Fruit fly (Drosophila melanogaster) whole organism, adult: ENCODE data around the gene msd5.

ENCODE experiments used
- CG11617 ChIP-seq: fragments of 200-800 bp; sonication (Bioruptor generic); optimal IDR thresholded peaks from 2 replicates; lab custom pipeline; 2017; ENCODE audit warnings: mild to moderate bottlenecking, missing biosample characterization, missing genetic modification reagents, missing genetic modification characterization
- CG12768 ChIP-seq: fragments of 200-800 bp; sonication (Bioruptor generic); optimal IDR thresholded peaks from 2 replicates; lab custom pipeline; 2017; ENCODE audit warnings: missing biosample characterization, missing genetic modification characterization, mild to moderate bottlenecking, moderate library complexity, missing genetic modification reagents
- CG14711 ChIP-seq: fragments of 200-800 bp; sonication (Bioruptor generic); optimal IDR thresholded peaks from 2 replicates; lab custom pipeline; 2018; ENCODE audit warnings: missing biosample characterization, mild to moderate bottlenecking, missing genetic modification characterization, moderate library complexity
- CG1620 ChIP-seq: fragments of 200-800 bp; sonication (Bioruptor generic); optimal IDR thresholded peaks from 2 replicates; lab custom pipeline; 2016; ENCODE audit warnings: missing biosample characterization, missing genetic modification characterization
- CG33017 ChIP-seq: fragments of 200-800 bp; sonication (Bioruptor generic); optimal IDR thresholded peaks from 2 replicates; lab custom pipeline; 2018; ENCODE audit warnings: missing biosample characterization, mild to moderate bottlenecking, missing genetic modification characterization, moderate library complexity
- CG5204 ChIP-seq: fragments of 200-800 bp; sonication (Bioruptor generic); optimal IDR thresholded peaks from 2 replicates; lab custom pipeline; 2016; ENCODE audit warnings: missing biosample characterization, missing genetic modification characterization
- CG7045 ChIP-seq: fragments of 200-800 bp; sonication (Bioruptor generic); optimal IDR thresholded peaks from 2 replicates; lab custom pipeline; 2017; ENCODE audit warnings: missing biosample characterization, mild to moderate bottlenecking, missing genetic modification characterization
- CG7101 ChIP-seq: fragments of 200-800 bp; sonication (Bioruptor generic); optimal IDR thresholded peaks from 2 replicates; lab custom pipeline; 2018; ENCODE audit warnings: missing biosample characterization, mild to moderate bottlenecking, missing genetic modification characterization, moderate library complexity
- Clk ChIP-seq: fragments of 200-800 bp; sonication (Bioruptor generic); optimal IDR thresholded peaks from 2 replicates; lab custom pipeline; 2017; ENCODE audit warnings: missing biosample characterization, missing genetic modification characterization
- Crg-1 ChIP-seq: fragments of 200-800 bp; sonication (Bioruptor generic); optimal IDR thresholded peaks from 2 replicates; lab custom pipeline; 2016; ENCODE audit warnings: missing biosample characterization, missing genetic modification characterization
- Hr96 ChIP-seq: fragments of 200-800 bp; sonication (Bioruptor generic); optimal IDR thresholded peaks from 2 replicates; lab custom pipeline; 2016; ENCODE audit warnings: missing biosample characterization, missing genetic modification characterization
- Mnt ChIP-seq: fragments of 200-800 bp; sonication (Bioruptor generic); optimal IDR thresholded peaks from 2 replicates; lab custom pipeline; 2016; ENCODE audit warnings: missing biosample characterization, mild to moderate bottlenecking, missing genetic modification characterization
- bab1 ChIP-seq: fragments of 200-800 bp; sonication (Bioruptor generic); optimal IDR thresholded peaks from 3 replicates; lab custom pipeline; 2019; ENCODE audit warnings: missing biosample characterization, mild to moderate bottlenecking, missing genetic modification characterization, moderate library complexity
- cic ChIP-seq: fragments of 200-800 bp; sonication (Bioruptor generic); optimal IDR thresholded peaks from 2 replicates; lab custom pipeline; 2017; ENCODE audit warnings: missing biosample characterization, mild to moderate bottlenecking, missing genetic modification characterization, moderate library complexity
- cnc ChIP-seq, 2 experiments: fragments of >200 bp; optimal IDR thresholded peaks; 2 replicates each; lab custom pipeline; 2017
- kay ChIP-seq: fragments of 200-800 bp; sonication (Bioruptor generic); peaks from one replicate; lab custom pipeline; 2016; ENCODE audit warnings: missing biosample characterization, missing genetic modification characterization, borderline replicate concordance
- ovo ChIP-seq: fragments of 200-800 bp; sonication (Bioruptor generic); optimal IDR thresholded peaks from 2 replicates; lab custom pipeline; 2016; ENCODE audit warnings: missing biosample characterization, missing genetic modification characterization
- pad ChIP-seq: fragments of 200-800 bp; sonication (Bioruptor generic); optimal IDR thresholded peaks from 3 replicates; lab custom pipeline; 2017; ENCODE audit warnings: missing biosample characterization, missing genetic modification characterization, mild to moderate bottlenecking, moderate library complexity, missing genetic modification reagents
- tj ChIP-seq: fragments of 200-800 bp; sonication (Bioruptor generic); optimal IDR thresholded peaks from 3 replicates; lab custom pipeline; 2017; ENCODE audit warnings: missing biosample characterization, mild to moderate bottlenecking, missing genetic modification characterization, moderate library complexity
- toe ChIP-seq: fragments of 200-800 bp; sonication (Bioruptor generic); optimal IDR thresholded peaks from 2 replicates; lab custom pipeline; 2016; ENCODE audit warnings: missing biosample characterization, missing genetic modification characterization

The msd5 gene

dm6 chr3L:1323136-1323535, 9.8 kb downstream of the msd5 start:
- TF ChIP-seq CG33017 (no peak), tj (peak; percentile 38)

DNA sequence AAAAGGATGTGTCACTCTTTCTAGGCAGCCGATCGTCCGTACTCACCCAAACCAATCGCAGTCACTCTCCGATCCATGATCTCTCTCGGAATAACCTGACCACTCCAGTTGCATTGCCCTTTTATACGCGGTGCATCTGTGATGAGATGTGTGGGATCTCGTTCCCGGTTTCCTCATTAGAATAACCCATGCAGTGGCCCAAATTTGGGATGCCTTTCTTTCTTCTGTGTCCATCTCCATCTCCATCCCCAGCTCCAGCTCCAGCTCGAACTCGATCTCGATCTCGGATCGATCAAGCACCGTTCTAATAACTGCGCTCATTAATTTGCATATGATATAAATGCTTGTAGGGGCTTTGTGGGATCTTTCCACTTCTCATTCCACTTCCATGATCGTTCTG, 10.2 kb downstream of the msd5 start, which contains the start of gene CG9184:
CG9184 (minus strand) TSS at position 101 of the 400 bp plus-strand sequence.
- no peak for TF ChIP-seq cnc (optimal IDR thresholded peaks at IDR 0.05; lab: Kevin White, UChicago)

dm6 chr3L:1322159-1322558, 10.8 kb downstream of the msd5 start:
- TF ChIP-seq cnc (optimal IDR thresholded peaks at IDR 0.05; lab: Kevin White, UChicago) (peak in 1 of 2 experiments; percentile 27), toe (GFP tag; lab: Kevin White, UChicago) (no peak)

- TF ChIP-seq bab1 (no peak), Hr96 (no peak), tj (peak; percentile 95)
Observed at dm6 chr3L:1320931-1321556, 11.9 kb downstream of the msd5 start.

DNA sequence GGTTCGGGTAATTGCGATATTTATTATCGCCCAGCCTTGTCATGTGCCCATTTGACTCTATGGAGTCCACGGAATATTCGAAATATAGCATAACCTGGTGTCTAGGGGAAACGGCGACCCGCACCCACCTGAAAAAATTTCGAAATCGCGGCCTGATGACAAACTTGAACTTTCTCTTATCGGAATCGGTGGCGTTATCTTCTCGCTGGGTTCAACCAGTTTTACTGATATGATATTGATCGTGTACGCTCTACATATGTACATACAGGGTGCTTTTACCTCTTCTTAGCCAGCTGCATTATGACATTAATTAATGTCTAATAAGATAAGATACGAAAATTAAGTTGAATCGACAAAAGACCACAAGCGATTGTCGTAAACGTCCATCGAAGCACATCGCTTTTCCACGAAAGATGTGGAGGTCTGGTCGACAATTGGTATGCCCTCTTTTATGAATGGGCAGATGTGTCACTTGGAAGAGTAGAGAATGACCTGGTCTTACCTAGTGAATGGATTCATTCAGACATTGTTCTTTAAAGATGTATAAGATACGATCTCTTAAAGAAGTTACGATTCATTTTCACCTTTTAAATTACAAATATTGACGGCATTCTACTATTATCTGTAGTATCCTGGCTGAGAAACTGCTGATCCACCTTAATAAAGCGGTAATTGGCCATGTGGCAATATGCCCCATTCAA, 12.6 kb downstream of the msd5 start:
- TF ChIP-seq Hr96 (no peak), pad (GFP tag; lab: Kevin White, UChicago) (peak; percentile 41), CG14711 (tag; lab: Kevin White, UChicago) (peak; percentile 53), bab1 (peak; percentile 54), cnc (optimal IDR thresholded peaks at IDR 0.05; lab: Kevin White, UChicago) (no peak), CG7101 (tag; lab: Kevin White, UChicago) (peak; percentile 41)

DNA sequence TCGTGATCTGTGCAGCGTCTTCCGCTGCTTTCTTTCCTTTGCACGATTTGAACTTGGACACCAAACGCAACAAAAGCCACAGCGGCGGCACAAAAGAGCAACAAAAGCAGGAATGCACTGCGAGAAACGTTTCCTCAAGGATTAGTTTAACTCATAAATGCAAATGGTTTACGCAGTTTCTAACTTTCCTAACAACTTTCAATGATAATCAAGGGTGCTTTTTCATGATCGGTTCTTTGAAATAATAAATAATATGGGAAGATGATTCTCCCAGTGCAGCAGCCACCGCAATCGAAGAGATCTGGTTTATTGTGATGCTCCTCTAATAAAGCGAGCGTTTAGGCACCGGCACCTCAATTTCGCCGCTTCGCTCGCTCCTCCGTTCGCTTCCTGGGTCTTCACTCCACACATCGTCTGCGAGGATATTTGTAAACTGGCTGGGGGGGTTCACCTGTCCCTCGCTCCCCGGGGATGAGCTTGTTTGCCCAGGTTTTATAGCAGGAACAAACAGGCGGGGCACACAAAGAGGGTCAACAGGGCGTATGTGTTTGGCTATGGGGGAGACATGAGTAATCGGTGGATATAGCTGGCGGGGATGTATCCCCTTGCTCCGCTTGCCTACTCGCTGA, 13.7 kb downstream of the msd5 start:
- TF ChIP-seq Crg-1 (GFP tag; lab: Kevin White, UChicago) (no peak), CG14711 (tag; lab: Kevin White, UChicago) (no peak), CG7101 (tag; lab: Kevin White, UChicago) (no peak), tj (no peak), CG11617 (GFP tag; lab: Kevin White, UChicago) (no peak), CG33017 (no peak), CG1620 (GFP tag; lab: Kevin White, UChicago) (no peak), CG5204 (GFP tag; lab: Kevin White, UChicago) (no peak), ovo (GFP tag; lab: Kevin White, UChicago) (no peak), Hr96 (no peak), Mnt (GFP tag; lab: Kevin White, UChicago) (no peak), toe (GFP tag; lab: Kevin White, UChicago) (no peak), kay (GFP tag; lab: Kevin White, UChicago) (no peak), pad (GFP tag; lab: Kevin White, UChicago) (no peak)

DNA sequence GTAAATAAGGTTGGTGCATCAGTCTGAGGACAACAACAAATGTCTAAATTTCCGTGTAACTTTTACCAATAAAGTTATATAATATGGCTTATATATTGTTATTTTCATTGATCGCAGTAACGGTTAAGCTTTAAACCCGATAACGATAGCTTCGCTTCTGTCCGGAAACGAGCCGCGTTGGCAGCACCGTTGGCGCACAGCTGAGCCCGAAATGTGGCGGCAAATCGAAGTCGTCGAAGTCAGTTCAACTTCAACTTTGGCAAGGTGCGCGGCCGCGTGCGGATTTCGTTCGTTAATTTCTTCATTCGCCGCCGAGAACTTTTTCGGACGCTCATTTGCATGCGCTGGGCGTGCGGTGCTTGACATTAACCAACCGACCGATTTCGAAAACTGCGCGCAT, 14.7 kb downstream of the msd5 start, which contains the start of gene Myo61F:
Myo61F (plus strand) TSS at position 240 of the 400 bp plus-strand sequence.
- TF ChIP-seq CG7101 (tag; lab: Kevin White, UChicago) (no peak), tj (peak; percentile 42), Mnt (GFP tag; lab: Kevin White, UChicago) (peak; percentile 28), bab1 (peak; percentile 54)

- no peak for TF ChIP-seq kay (GFP tag; lab: Kevin White, UChicago)
- TF ChIP-seq Hr96, result no peak
- TF ChIP-seq CG7045 (GFP tag; lab: Kevin White, UChicago), result peak; percentile 72
- TF ChIP-seq CG14711 (tag; lab: Kevin White, UChicago), result peak; percentile 43
- peak; percentile 90 for TF ChIP-seq toe (GFP tag; lab: Kevin White, UChicago)
- TF ChIP-seq cic (GFP tag; lab: Kevin White, UChicago), result no peak
- peak; percentile 81 for TF ChIP-seq CG33017
- TF ChIP-seq Mnt (GFP tag; lab: Kevin White, UChicago), result peak; percentile 83
- TF ChIP-seq CG5204 (GFP tag; lab: Kevin White, UChicago), result peak; percentile 90
- TF ChIP-seq CG7101 (tag; lab: Kevin White, UChicago), result peak; percentile 83
- TF ChIP-seq CG11617 (GFP tag; lab: Kevin White, UChicago), result peak; percentile 91
- TF ChIP-seq CG1620 (GFP tag; lab: Kevin White, UChicago), result peak; percentile 82
- peak; percentile 16 for TF ChIP-seq Clk
- peak; percentile 68 for TF ChIP-seq Crg-1 (GFP tag; lab: Kevin White, UChicago)
- TF ChIP-seq pad (GFP tag; lab: Kevin White, UChicago), result peak; percentile 59
- TF ChIP-seq CG12768 (GFP tag; lab: Kevin White, UChicago), result peak; percentile 38
- TF ChIP-seq tj, result peak; percentile 91
- no peak for TF ChIP-seq cnc (optimal IDR thresholded peaks at IDR 0.05; lab: Kevin White, UChicago)
- no peak for TF ChIP-seq bab1
- TF ChIP-seq ovo (GFP tag; lab: Kevin White, UChicago), result peak; percentile 43
Observed at dm6 chr3L:1313039-1313766, 19.7 kb downstream of the msd5 start, which contains the start of the genes sturkopf and Herc4. TSS of gene sturkopf (minus strand) at chr3L:1313377. TSS of gene Herc4 (plus strand) at chr3L:1313696.
